Fruit fly (Drosophila melanogaster) whole organism, embryonic: ENCODE results near the gene Hexo1.

Experiments used
- Atf6 ChIP-seq: fragments of 200-800 bp; sonication (Bioruptor generic); IDR thresholded peaks from 2 replicates; pipeline ENCODE4 v1.3.6; 2022; ENCODE audit warnings: missing biosample characterization, missing genetic modification characterization
- B-H2 ChIP-seq: fragments of 200-800 bp; sonication (Bioruptor generic); optimal IDR thresholded peaks from 2 replicates; lab custom pipeline; 2018; ENCODE audit warnings: missing biosample characterization, mild to moderate bottlenecking, missing genetic modification characterization
- BEAF-32 ChIP-seq: fragments of 200-800 bp; sonication (Bioruptor generic); optimal IDR thresholded peaks from 3 replicates; lab custom pipeline; 2017; ENCODE audit warnings: missing biosample characterization, missing genetic modification characterization, mild to moderate bottlenecking, moderate library complexity, missing genetic modification reagents
- CG10959 ChIP-seq: fragments of 200-800 bp; sonication (Bioruptor generic); IDR thresholded peaks from 2 replicates; pipeline ENCODE4 v1.3.6; 2022; ENCODE audit warnings: missing biosample characterization, missing genetic modification characterization
- CG13424 ChIP-seq: fragments of 200-800 bp; sonication (Bioruptor generic); optimal IDR thresholded peaks from 2 replicates; lab custom pipeline; 2019; ENCODE audit warnings: missing biosample characterization, mild to moderate bottlenecking, missing genetic modification characterization, moderate library complexity
- CG14710 ChIP-seq: fragments of 200-800 bp; sonication (Bioruptor generic); optimal IDR thresholded peaks from 3 replicates; lab custom pipeline; 2019; ENCODE audit warnings: missing biosample characterization, mild to moderate bottlenecking, missing genetic modification characterization, moderate library complexity
- CG1602 ChIP-seq: fragments of 200-800 bp; sonication (Bioruptor generic); optimal IDR thresholded peaks from 3 replicates; lab custom pipeline; 2016; ENCODE audit warnings: missing biosample characterization, missing genetic modification characterization
- CG1603 ChIP-seq: fragments of 200-800 bp; sonication (Bioruptor generic); optimal IDR thresholded peaks from 2 replicates; lab custom pipeline; 2019; ENCODE audit warnings: missing biosample characterization, mild to moderate bottlenecking, missing genetic modification characterization, moderate library complexity
- CG17829 ChIP-seq: fragments of 200-800 bp; optimal IDR thresholded peaks from 2 replicates; lab custom pipeline; 2019; ENCODE audit warnings: missing biosample characterization, mild to moderate bottlenecking, missing genetic modification characterization, moderate library complexity
- CG1832 ChIP-seq: fragments of 200-800 bp; sonication (Bioruptor generic); optimal IDR thresholded peaks from 2 replicates; lab custom pipeline; 2017; ENCODE audit warnings: missing biosample characterization, mild to moderate bottlenecking, missing genetic modification characterization, inconsistent platforms
- CG2116 ChIP-seq: fragments of 200-800 bp; sonication (Bioruptor generic); optimal IDR thresholded peaks from 3 replicates; lab custom pipeline; 2018; ENCODE audit warnings: missing biosample characterization, mild to moderate bottlenecking, missing genetic modification characterization
- CG2712 ChIP-seq: fragments of 200-800 bp; optimal IDR thresholded peaks from 3 replicates; lab custom pipeline; 2019; ENCODE audit warnings: missing biosample characterization, mild to moderate bottlenecking, missing genetic modification characterization, moderate library complexity
- CG32767 ChIP-seq: fragments of 200-800 bp; sonication (Bioruptor generic); IDR thresholded peaks from 2 replicates; pipeline ENCODE4 v1.3.6; 2022; ENCODE audit warnings: missing biosample characterization, missing genetic modification characterization
- CG34422 ChIP-seq: fragments of 200-800 bp; sonication (Bioruptor generic); IDR thresholded peaks from 3 replicates; pipeline ENCODE4 v1.3.6; 2022; ENCODE audit warnings: missing biosample characterization, missing genetic modification characterization
- CG6689 ChIP-seq: fragments of 200-800 bp; sonication (Bioruptor generic); IDR thresholded peaks from 2 replicates; pipeline ENCODE4 v1.3.6; 2022; ENCODE audit warnings: missing biosample characterization, missing genetic modification characterization
- CG7745 ChIP-seq: fragments of 200-800 bp; sonication (Bioruptor generic); optimal IDR thresholded peaks from 2 replicates; lab custom pipeline; 2018; ENCODE audit warnings: missing biosample characterization, mild to moderate bottlenecking, missing genetic modification characterization, moderate library complexity
- CG7928 ChIP-seq: fragments of 200-800 bp; sonication (Bioruptor generic); optimal IDR thresholded peaks from 2 replicates; lab custom pipeline; 2017; ENCODE audit warnings: missing biosample characterization, mild to moderate bottlenecking, missing genetic modification characterization
- Dll ChIP-seq: fragments of 200-800 bp; sonication (Bioruptor generic); IDR thresholded peaks from 4 replicates; pipeline ENCODE4 v1.3.6; 2022; ENCODE audit warnings: missing biosample characterization, missing genetic modification characterization; ENCODE audit not compliant: partially characterized antibody
- Doc3 ChIP-seq: fragments of 200-800 bp; sonication (Bioruptor generic); IDR thresholded peaks from 3 replicates; pipeline ENCODE4 v1.3.6; 2022; ENCODE audit warnings: missing biosample characterization, missing genetic modification characterization; ENCODE audit not compliant: partially characterized antibody
- Dp ChIP-seq: fragments of 200-800 bp; sonication (Bioruptor generic); optimal IDR thresholded peaks from 2 replicates; lab custom pipeline; 2018; ENCODE audit warnings: missing biosample characterization, mild to moderate bottlenecking, missing genetic modification characterization, moderate library complexity
- E2f2 ChIP-seq: fragments of 200-800 bp; sonication (Bioruptor generic); IDR thresholded peaks from 2 replicates; pipeline ENCODE4 v1.3.6; 2022; ENCODE audit warnings: missing biosample characterization, missing genetic modification characterization
- Ets65A ChIP-seq: fragments of 200-800 bp; sonication (Bioruptor generic); peaks from one replicate; lab custom pipeline; 2016; ENCODE audit warnings: missing biosample characterization, missing genetic modification characterization
- Fer1 ChIP-seq: fragments of 200-800 bp; sonication (Bioruptor generic); optimal IDR thresholded peaks from 2 replicates; lab custom pipeline; 2017; ENCODE audit warnings: missing biosample characterization, mild to moderate bottlenecking, missing genetic modification characterization
- MESR4 ChIP-seq: fragments of 200-800 bp; sonication (Bioruptor generic); optimal IDR thresholded peaks from 2 replicates; lab custom pipeline; 2018; ENCODE audit warnings: missing biosample characterization, mild to moderate bottlenecking, missing genetic modification characterization, moderate library complexity
- Med ChIP-seq: fragments of 200-800 bp; sonication (Bioruptor generic); peaks from one replicate; lab custom pipeline; 2016; ENCODE audit warnings: missing biosample characterization, missing genetic modification characterization, mild to moderate bottlenecking, inconsistent platforms, moderate library complexity
- NC2β ChIP-seq: fragments of 200-800 bp; sonication (Bioruptor generic); optimal IDR thresholded peaks from 2 replicates; lab custom pipeline; 2016; ENCODE audit warnings: missing biosample characterization, missing genetic modification characterization
- Pdp1 ChIP-seq, 2 experiments: fragments of 200-800 bp; sonication (Bioruptor generic); optimal IDR thresholded peaks; 3 replicates each; lab custom pipeline; 2016; ENCODE audit warnings: missing biosample characterization in 2 of 2, missing genetic modification characterization in 2 of 2, mild to moderate bottlenecking in 1 of 2, moderate library complexity in 1 of 2
- Sry-δ ChIP-seq: fragments of 200-800 bp; sonication (Bioruptor generic); optimal IDR thresholded peaks from 2 replicates; lab custom pipeline; 2016; ENCODE audit warnings: missing biosample characterization, missing genetic modification characterization
- amos ChIP-seq: fragments of 200-800 bp; sonication (Bioruptor generic); IDR thresholded peaks from 2 replicates; pipeline ENCODE4 v1.3.6; 2022; ENCODE audit warnings: missing biosample characterization, missing genetic modification characterization; ENCODE audit not compliant: partially characterized antibody
- ara ChIP-seq: fragments of 200-800 bp; sonication (Bioruptor generic); IDR thresholded peaks from 2 replicates; pipeline ENCODE4 v1.3.6; 2022; ENCODE audit warnings: missing biosample characterization, missing genetic modification characterization
- bigmax ChIP-seq: fragments of 200-800 bp; sonication (Bioruptor generic); optimal IDR thresholded peaks from 2 replicates; lab custom pipeline; 2018; ENCODE audit warnings: missing biosample characterization, mild to moderate bottlenecking, missing genetic modification characterization
- gfzf ChIP-seq: fragments of 200-800 bp; sonication (Bioruptor generic); optimal IDR thresholded peaks from 2 replicates; lab custom pipeline; 2016; ENCODE audit warnings: missing biosample characterization, mild to moderate bottlenecking, missing genetic modification characterization, moderate library complexity
- hkb ChIP-seq, 2 experiments: fragments of 200-800 bp in 1 of 2; fragments of >200 bp in 1 of 2; sonication (Bioruptor generic) in 1 of 2; IDR thresholded peaks in 1 of 2; optimal IDR thresholded peaks in 1 of 2; 2 replicates each; pipeline versions ENCODE4 v1.3.6 to Lab custom; 2017 to 2022; ENCODE audit warnings: missing biosample characterization in 1 of 2, missing genetic modification characterization in 1 of 2
- knrl ChIP-seq: fragments of 200-800 bp; sonication (Bioruptor generic); IDR thresholded peaks from 3 replicates; pipeline ENCODE4 v1.3.6; 2022; ENCODE audit warnings: missing biosample characterization, missing genetic modification characterization; ENCODE audit not compliant: partially characterized antibody
- lilli ChIP-seq: fragments of 200-800 bp; sonication (Bioruptor generic); optimal IDR thresholded peaks from 3 replicates; lab custom pipeline; 2016; ENCODE audit warnings: missing biosample characterization, missing genetic modification characterization
- prd ChIP-seq, 3 experiments: fragments of >200 bp in 2 of 3; fragments of 200-800 bp in 1 of 3; sonication (Bioruptor generic) in 1 of 3; optimal IDR thresholded peaks in 2 of 3; IDR thresholded peaks in 1 of 3; 2 replicates in 2 of 3; 3 replicates in 1 of 3; pipeline versions ENCODE4 v1.3.6 to Lab custom; 2017 to 2022; ENCODE audit warnings: missing biosample characterization in 1 of 3, missing genetic modification characterization in 1 of 3
- repo ChIP-seq: fragments of 200-800 bp; sonication (Bioruptor generic); optimal IDR thresholded peaks from 2 replicates; lab custom pipeline; 2016; ENCODE audit warnings: missing biosample characterization, missing genetic modification characterization
- row ChIP-seq: fragments of 200-800 bp; sonication (Bioruptor generic); IDR thresholded peaks from 3 replicates; pipeline ENCODE4 v1.3.6; 2022; ENCODE audit warnings: missing biosample characterization, missing genetic modification characterization
- sug ChIP-seq: fragments of 200-800 bp; optimal IDR thresholded peaks from 2 replicates; lab custom pipeline; 2019; ENCODE audit warnings: missing biosample characterization, mild to moderate bottlenecking, missing genetic modification characterization, moderate library complexity
- trem ChIP-seq: fragments of 200-800 bp; optimal IDR thresholded peaks from 3 replicates; lab custom pipeline; 2019; ENCODE audit warnings: missing biosample characterization, mild to moderate bottlenecking, missing genetic modification characterization, moderate library complexity

Gene Hexo1

DNA sequence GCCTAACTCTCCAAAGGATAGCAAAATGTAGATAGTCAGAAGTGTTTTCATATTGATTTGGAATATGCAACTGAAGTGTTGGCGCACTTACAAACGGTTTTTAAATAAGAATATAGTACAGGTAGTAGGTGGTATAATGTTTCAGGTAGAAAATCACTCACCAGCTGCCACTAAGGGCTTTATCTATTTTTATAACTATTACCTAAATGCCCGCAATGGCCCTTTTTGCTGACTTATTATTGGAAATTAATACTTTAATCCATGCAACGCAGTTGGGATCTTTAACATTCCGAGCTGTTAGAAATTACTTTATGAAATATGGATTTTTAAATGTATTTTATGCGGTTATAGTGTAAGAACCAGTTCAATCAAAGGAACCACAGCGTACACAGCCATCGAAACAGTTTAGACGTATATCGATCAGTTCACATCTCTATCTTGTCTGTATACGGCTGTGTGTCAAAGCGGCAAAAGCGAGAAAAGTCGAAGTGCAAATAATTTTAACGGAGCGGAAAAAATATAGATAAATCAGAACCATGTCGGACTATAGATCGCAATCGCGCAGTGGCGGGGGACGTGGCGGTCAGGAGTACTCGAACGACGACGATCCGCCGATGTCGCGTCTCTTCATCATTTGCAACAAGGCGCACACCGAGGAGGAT, 4.9 kb upstream of the Hexo1 start, which contains the start of the genes srw and CG1316 (continued):
- TF ChIP-seq CG1832 (GFP tag; lab: Kevin White, UChicago) (no peak), CG1603 (peak; percentile 52), knrl (peak; percentile 25; the same call in 1 of the 3 replicates), Atf6 (GFP tag; lab: Robert Waterston, UW) (0 out of 2 replicates have a peak, but pooled peaks have one; percentile 40), E2f2 (GFP tag; lab: Robert Waterston, UW) (peak; percentile 71), CG17829 (peak; percentile 21), prd (optimal IDR thresholded peaks at IDR 0.05; lab: Kevin White, UChicago) (no peak), prd (GFP tag; IDR thresholded peaks at IDR 0.05; lab: Robert Waterston, UW) (no peak), Pdp1 (GFP tag; optimal IDR thresholded peaks at IDR 0.05; lab: Kevin White, UChicago) (no peak), repo (GFP tag; lab: Kevin White, UChicago) (no peak), CG6689 (GFP tag; lab: Robert Waterston, UW) (no peak), MESR4 (peak; percentile 95), sug (tag; lab: Kevin White, UChicago) (peak; percentile 23), gfzf (GFP tag; lab: Kevin White, UChicago) (peak; percentile 12), row (GFP tag; lab: Robert Waterston, UW) (peak; percentile 55; the same call in 1 of the 3 replicates), CG1602 (no peak), ara (GFP tag; lab: Robert Waterston, UW) (no peak), CG32767 (GFP tag; lab: Robert Waterston, UW) (peak; percentile 99), CG2712 (peak; percentile 11), Ets65A (peak; percentile 58), CG7928 (GFP tag; lab: Kevin White, UChicago) (peak; percentile 29), CG13424 (no peak), Med (GFP tag; lab: Kevin White, UChicago) (peak; percentile 81), CG34422 (GFP tag; lab: Robert Waterston, UW) (peak; percentile 57; the same call in 1 of the 3 replicates), amos (GFP tag; lab: Robert Waterston, UW) (peak; percentile 50; the same call in 1 of the 2 replicates), lilli (GFP tag; lab: Kevin White, UChicago) (peak; percentile 12), BEAF-32 (GFP tag; lab: Kevin White, UChicago) (peak; percentile 49), NC2β (GFP tag; lab: Kevin White, UChicago) (no peak), Sry-δ (GFP tag; lab: Kevin White, UChicago) (peak; percentile 81), bigmax (GFP tag; lab: Kevin White, UChicago) (peak; percentile 43), CG7745 (tag; lab: Kevin White, UChicago) (no peak), Fer1 (GFP tag; lab: Kevin White, UChicago) (peak; percentile 17), hkb (optimal IDR thresholded peaks at IDR 0.05; lab: Kevin White, UChicago) (no peak), hkb (GFP tag; IDR thresholded peaks at IDR 0.05; lab: Robert Waterston, UW) (no peak), B-H2 (GFP tag; lab: Kevin White, UChicago) (peak; percentile 46), Doc3 (0 out of 3 replicates have a peak, but pooled peaks have one; percentile 16), trem (tag; lab: Kevin White, UChicago) (peak; percentile 50), Dll (GFP tag; lab: Robert Waterston, UW) (0 out of 4 replicates have a peak, but pooled peaks have one; percentile 14), CG2116 (GFP tag; lab: Kevin White, UChicago) (peak; percentile 53), CG10959 (GFP tag; lab: Robert Waterston, UW) (no peak), Dp (GFP tag; lab: Kevin White, UChicago) (peak; percentile 62), CG14710 (tag; lab: Kevin White, UChicago) (peak; percentile 20)
- TF ChIP-seq, all 482 proteins: peak for 57
